Worm (Caenorhabditis elegans): Measurements from ENCODE around the gene K10B3.5.

ce11 chrX:3106137-3106536, at the start of gene K10B3.5:
- TF ChIP-seq ama-1 (optimal IDR thresholded peaks at IDR 0.05) (no peak), tbx-37 (GFP tag; conservative IDR thresholded peaks at IDR 0.05) (no peak), ets-7 (tag; optimal IDR thresholded peaks at IDR 0.05) (no peak), flt-1 (GFP tag; IDR thresholded peaks at IDR 0.05) (no peak), F13C5.2 (tag; optimal IDR thresholded peaks at IDR 0.05) (peak; percentile 30), aly-1 (tag; optimal IDR thresholded peaks at IDR 0.05) (no peak), scrt-1 (GFP tag; IDR thresholded peaks at IDR 0.05) (no peak)

Data from whole organism, early embryonic.